Fruit fly (Drosophila melanogaster): Measurements from ENCODE around the gene Mct1.

DNA sequence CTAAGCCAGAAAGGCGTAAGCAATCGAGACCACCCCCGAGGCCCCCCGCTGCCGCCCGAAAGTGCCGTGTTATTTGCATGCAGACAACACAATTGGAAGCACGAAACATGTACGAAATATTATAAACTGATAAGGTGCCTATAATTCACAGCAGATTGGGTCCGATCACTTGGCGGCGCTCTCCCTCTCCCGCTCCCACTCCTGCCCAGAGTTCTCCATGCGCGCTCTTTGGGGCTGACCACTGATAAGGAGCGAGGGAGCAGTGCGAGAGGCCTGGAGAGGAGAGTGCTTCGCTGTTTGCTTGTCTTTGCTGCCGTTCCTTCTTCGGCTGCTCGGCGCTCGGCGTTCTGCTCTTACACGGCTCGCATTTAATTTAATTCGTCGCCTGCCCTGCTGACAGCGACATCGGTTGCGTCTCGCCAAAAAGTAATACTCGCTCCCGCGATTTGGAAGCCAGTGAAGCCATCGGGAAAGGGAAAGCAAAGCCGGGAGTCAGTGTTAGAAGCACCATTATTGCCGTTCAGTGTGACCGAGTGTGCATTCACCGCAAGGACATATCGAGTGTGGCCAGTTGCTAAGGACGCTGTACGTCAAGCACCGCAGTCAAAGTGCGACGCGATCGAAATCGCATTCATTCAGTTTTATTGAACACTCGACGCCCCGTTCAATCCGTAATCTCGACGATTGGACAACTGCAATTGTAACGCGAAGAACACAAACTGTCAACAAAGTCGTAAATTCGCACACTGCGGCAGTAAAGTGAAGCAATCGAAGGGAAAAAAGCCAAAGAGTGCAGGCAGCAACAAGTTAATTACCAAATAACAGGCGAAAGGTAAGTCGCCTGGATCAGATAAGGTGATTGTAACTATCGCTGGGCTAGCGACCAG, 5.5 kb downstream of the Mct1 start:
- TF ChIP-seq CG8478 (optimal IDR thresholded peaks at IDR 0.05), result no peak
- TF ChIP-seq CTCF (optimal IDR thresholded peaks at IDR 0.05), result no peak

All from S2 (cell line).